Worm (Caenorhabditis elegans): ENCODE data around the gene R13A5.11.

DNA sequence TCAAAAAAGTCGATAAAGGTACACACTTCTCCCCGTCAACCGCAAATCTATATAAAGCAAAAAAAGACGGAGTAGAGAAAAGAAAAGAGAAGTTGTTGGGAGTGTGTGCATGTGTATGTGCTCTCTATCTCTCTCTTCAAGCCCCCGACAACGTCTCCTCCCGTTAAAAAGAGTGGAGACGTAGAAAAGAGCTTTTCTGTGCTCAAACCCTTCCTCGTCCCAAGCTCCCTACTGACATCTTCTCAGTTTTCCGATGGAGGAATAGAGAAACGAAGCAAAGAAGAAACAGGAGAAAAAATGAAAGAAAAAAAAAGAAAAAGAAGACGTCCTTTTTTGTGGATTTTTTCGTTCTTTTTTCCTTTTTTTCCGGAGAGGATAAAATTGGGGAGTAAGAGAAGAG is 12.5 kb downstream of the R13A5.11 start:
- TF ChIP-seq nhr-76 (tag; optimal IDR thresholded peaks at IDR 0.05) (no peak), ces-1 (GFP tag; optimal IDR thresholded peaks at IDR 0.05) (peak; percentile 30), unc-62 (GFP tag; optimal IDR thresholded peaks at IDR 0.05) (no peak), snpc-4 (tag; optimal IDR thresholded peaks at IDR 0.05) (no peak), blmp-1 (tag; optimal IDR thresholded peaks at IDR 0.05) (no peak), mep-1 (tag; optimal IDR thresholded peaks at IDR 0.05) (no peak), nhr-28 (tag; optimal IDR thresholded peaks at IDR 0.05) (no peak), pha-4 (tag; optimal IDR thresholded peaks at IDR 0.05) (no peak), lsy-2 (tag; optimal IDR thresholded peaks at IDR 0.05) (no peak), nhr-12 (tag; optimal IDR thresholded peaks at IDR 0.05) (no peak)

All from whole organism, mixed stage, embryonic.